Worm (Caenorhabditis elegans) whole organism, L2 larva: ENCODE measurements around the gene bgnt-1.4.

Experiments used
- C34F6.9 ChIP-seq: fragments of 150-350 bp; optimal IDR thresholded peaks from 2 replicates; lab custom pipeline; 2014; ENCODE audit warnings: missing biosample characterization, missing genetic modification characterization
- R02D3.7 ChIP-seq: fragments of 150-350 bp; optimal IDR thresholded peaks from 2 replicates; lab custom pipeline; 2014; ENCODE audit warnings: missing biosample characterization, missing genetic modification characterization
- Y55F3AM.14 ChIP-seq: fragments of 200-800 bp; sonication (Bioruptor generic); optimal IDR thresholded peaks from 2 replicates; lab custom pipeline; 2018; ENCODE audit warnings: mild to moderate bottlenecking, missing genetic modification characterization, missing compliant biosample characterization
- ZK546.5 ChIP-seq: sonication (generic microtip); optimal IDR thresholded peaks from 2 replicates; lab custom pipeline; 2017; ENCODE audit warnings: missing biosample characterization, missing genetic modification characterization
- alr-1 ChIP-seq: fragments of 150-350 bp; optimal IDR thresholded peaks from 2 replicates; lab custom pipeline; 2014; ENCODE audit warnings: missing biosample characterization, missing genetic modification characterization
- aly-2 ChIP-seq: fragments of 150-350 bp; optimal IDR thresholded peaks from 2 replicates; lab custom pipeline; 2014; ENCODE audit warnings: missing biosample characterization, missing genetic modification characterization
- ama-1 ChIP-seq: fragments of 150-350 bp; optimal IDR thresholded peaks from 2 replicates; lab custom pipeline; 2018; ENCODE audit warnings: inconsistent platforms
- blmp-1 ChIP-seq: sonication (generic microtip); optimal IDR thresholded peaks from 2 replicates; lab custom pipeline; 2017; ENCODE audit warnings: missing genetic modification characterization, mild to moderate bottlenecking, missing compliant biosample characterization, antibody characterized with exemption, moderate library complexity; ENCODE audit not compliant: insufficient read depth
- ceh-16 ChIP-seq: fragments of 150-350 bp; optimal IDR thresholded peaks from 2 replicates; lab custom pipeline; 2014; ENCODE audit warnings: missing biosample characterization, missing genetic modification characterization
- crh-2 ChIP-seq: sonication (generic microtip); optimal IDR thresholded peaks from 2 replicates; lab custom pipeline; 2017; ENCODE audit warnings: missing biosample characterization, missing genetic modification characterization
- dmd-4 ChIP-seq: sonication (generic microtip); optimal IDR thresholded peaks from 2 replicates; lab custom pipeline; 2017; ENCODE audit warnings: missing biosample characterization, missing genetic modification characterization
- egl-27 ChIP-seq: sonication (generic microtip); optimal IDR thresholded peaks from 3 replicates; lab custom pipeline; 2017; ENCODE audit warnings: missing biosample characterization, missing genetic modification reagents, missing genetic modification characterization
- elt-1 ChIP-seq: fragments of 150-350 bp; optimal IDR thresholded peaks from 2 replicates; lab custom pipeline; 2014; ENCODE audit warnings: missing biosample characterization, missing genetic modification characterization
- elt-3 ChIP-seq: sonication (generic microtip); optimal IDR thresholded peaks from 2 replicates; lab custom pipeline; 2017; ENCODE audit warnings: missing biosample characterization, missing genetic modification characterization
- fos-1 ChIP-seq: fragments of 150-350 bp; optimal IDR thresholded peaks from 2 replicates; lab custom pipeline; 2014; ENCODE audit warnings: missing biosample characterization, missing genetic modification characterization
- gmeb-1 ChIP-seq: fragments of 150-350 bp; optimal IDR thresholded peaks from 2 replicates; lab custom pipeline; 2014; ENCODE audit warnings: missing biosample characterization, missing genetic modification characterization
- lin-39 ChIP-seq: fragments of 150-350 bp; optimal IDR thresholded peaks from 2 replicates; lab custom pipeline; 2014; ENCODE audit warnings: missing biosample characterization, missing genetic modification reagents, missing genetic modification characterization
- lsy-2 ChIP-seq, 2 experiments: fragments of 150-350 bp in 1 of 2; sonication (generic microtip) in 1 of 2; optimal IDR thresholded peaks; 2 replicates each; lab custom pipeline; 2014 to 2017; ENCODE audit warnings: missing biosample characterization in 2 of 2, missing genetic modification characterization in 2 of 2
- mab-5 ChIP-seq: fragments of 150-350 bp; optimal IDR thresholded peaks from 2 replicates; lab custom pipeline; 2014; ENCODE audit warnings: missing biosample characterization, missing genetic modification characterization
- mbf-1 ChIP-seq: sonication (generic microtip); optimal IDR thresholded peaks from 2 replicates; lab custom pipeline; 2017; ENCODE audit warnings: missing biosample characterization, missing genetic modification characterization
- mdl-1 ChIP-seq, 2 experiments: fragments of 150-350 bp in 1 of 2; sonication (generic microtip) in 1 of 2; optimal IDR thresholded peaks; 2 replicates each; lab custom pipeline; 2017; ENCODE audit warnings: missing biosample characterization in 2 of 2, missing genetic modification characterization in 2 of 2
- nhr-10 ChIP-seq: sonication (generic microtip); optimal IDR thresholded peaks from 2 replicates; lab custom pipeline; 2017; ENCODE audit warnings: missing biosample characterization, missing genetic modification characterization
- nhr-11 ChIP-seq: fragments of 150-350 bp; optimal IDR thresholded peaks from 2 replicates; lab custom pipeline; 2014; ENCODE audit warnings: missing biosample characterization, missing genetic modification characterization
- nhr-12 ChIP-seq: fragments of 150-350 bp; optimal IDR thresholded peaks from 2 replicates; lab custom pipeline; 2014; ENCODE audit warnings: missing biosample characterization, missing genetic modification characterization
- nhr-129 ChIP-seq: fragments of 150-350 bp; optimal IDR thresholded peaks from 2 replicates; lab custom pipeline; 2014; ENCODE audit warnings: missing biosample characterization, missing genetic modification characterization
- nhr-21 ChIP-seq: fragments of 150-350 bp; optimal IDR thresholded peaks from 2 replicates; lab custom pipeline; 2014; ENCODE audit warnings: missing biosample characterization, missing genetic modification characterization
- nhr-25 ChIP-seq: fragments of 150-350 bp; sonication (generic microtip); optimal IDR thresholded peaks from 3 replicates; lab custom pipeline; 2014; ENCODE audit warnings: missing biosample characterization, missing genetic modification characterization
- nhr-6 ChIP-seq: fragments of 150-350 bp; optimal IDR thresholded peaks from 2 replicates; lab custom pipeline; 2014; ENCODE audit warnings: missing biosample characterization, missing genetic modification characterization
- peb-1 ChIP-seq: fragments of 150-350 bp; optimal IDR thresholded peaks from 2 replicates; lab custom pipeline; 2014; ENCODE audit warnings: missing biosample characterization, missing genetic modification characterization
- sem-4 ChIP-seq: fragments of 150-350 bp; optimal IDR thresholded peaks from 2 replicates; lab custom pipeline; 2014; ENCODE audit warnings: missing biosample characterization, missing genetic modification reagents, missing genetic modification characterization
- sma-3 ChIP-seq: sonication (generic microtip); optimal IDR thresholded peaks from 2 replicates; lab custom pipeline; 2016; ENCODE audit warnings: missing genetic modification reagents, missing genetic modification characterization, missing compliant biosample characterization
- sma-9 ChIP-seq, 2 experiments: fragments of 150-350 bp in 1 of 2; sonication (generic microtip) in 1 of 2; optimal IDR thresholded peaks; 2 replicates each; lab custom pipeline; 2014 to 2016; ENCODE audit warnings: missing genetic modification characterization in 2 of 2, mild to moderate bottlenecking in 1 of 2, missing biosample characterization in 1 of 2, missing compliant biosample characterization in 1 of 2, missing genetic modification reagents in 1 of 2, moderate library complexity in 1 of 2
- snpc-4 ChIP-seq: fragments of 150-350 bp; optimal IDR thresholded peaks from 2 replicates; lab custom pipeline; 2014; ENCODE audit warnings: missing biosample characterization, missing genetic modification characterization
- unc-39 ChIP-seq: fragments of 150-350 bp; optimal IDR thresholded peaks from 2 replicates; lab custom pipeline; 2014; ENCODE audit warnings: missing biosample characterization, missing genetic modification characterization
- unc-62 ChIP-seq: fragments of 150-350 bp; optimal IDR thresholded peaks from 2 replicates; lab custom pipeline; 2014; ENCODE audit warnings: missing biosample characterization, missing genetic modification reagents, missing genetic modification characterization
- zag-1 ChIP-seq: fragments of 150-350 bp; optimal IDR thresholded peaks from 2 replicates; lab custom pipeline; 2014; ENCODE audit warnings: missing biosample characterization, missing genetic modification characterization
- ztf-1 ChIP-seq: fragments of 200-800 bp; sonication (Bioruptor generic); conservative IDR thresholded peaks from 2 replicates; pipeline ENCODE4 v1.3.6; 2022; ENCODE audit warnings: missing genetic modification characterization, missing compliant biosample characterization
- ztf-4 ChIP-seq: fragments of 150-350 bp; optimal IDR thresholded peaks from 2 replicates; lab custom pipeline; 2014; ENCODE audit warnings: missing biosample characterization, missing genetic modification characterization

bgnt-1.4 gene

DNA sequence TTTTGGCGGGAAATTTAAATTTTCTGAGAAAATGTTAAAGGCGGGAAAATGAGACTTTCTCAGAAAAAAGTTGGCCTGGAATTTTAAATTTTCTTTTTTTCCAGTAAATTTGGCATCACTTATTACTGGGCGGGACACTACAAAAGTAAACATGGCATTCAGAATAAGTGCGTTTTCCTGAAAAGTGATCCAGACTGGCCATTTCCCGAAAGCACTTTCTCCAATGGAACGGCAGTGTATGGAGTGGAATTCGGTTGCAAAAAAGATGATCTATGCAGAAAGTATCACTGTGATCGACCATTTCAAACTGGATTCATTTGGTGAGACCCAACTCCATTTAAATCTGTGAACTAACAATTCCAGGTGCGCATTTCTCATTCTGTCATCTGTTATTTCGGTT, 27.1 kb downstream of the bgnt-1.4 start:
- TF ChIP-seq alr-1 (tag; lab: Kevin White, UChicago) (no peak), sma-3 (GFP tag; lab: Kevin White, UChicago) (no peak), snpc-4 (no peak), ZK546.5 (tag; lab: Kevin White, UChicago) (no peak), sem-4 (tag; lab: Kevin White, UChicago) (no peak), nhr-21 (no peak), mbf-1 (tag; lab: Kevin White, UChicago) (no peak), sma-9 (GFP tag; optimal IDR thresholded peaks at IDR 0.05; lab: Kevin White, UChicago) (no peak), sma-9 (tag; optimal IDR thresholded peaks at IDR 0.05; lab: Kevin White, UChicago) (no peak), dmd-4 (tag; lab: Kevin White, UChicago) (no peak), unc-39 (no peak), nhr-10 (tag; lab: Kevin White, UChicago) (no peak), nhr-129 (tag; lab: Kevin White, UChicago) (no peak), ama-1 (lab: Kevin White, UChicago) (no peak), mdl-1 (tag; optimal IDR thresholded peaks at IDR 0.05; lab: Kevin White, UChicago) (no peak), ceh-16 (tag; lab: Kevin White, UChicago) (no peak), nhr-11 (tag; lab: Kevin White, UChicago) (no peak), ztf-1 (GFP tag; lab: Robert Waterston, UW) (no peak), nhr-6 (no peak), nhr-12 (tag; lab: Kevin White, UChicago) (no peak), mab-5 (tag; lab: Kevin White, UChicago) (no peak)

DNA sequence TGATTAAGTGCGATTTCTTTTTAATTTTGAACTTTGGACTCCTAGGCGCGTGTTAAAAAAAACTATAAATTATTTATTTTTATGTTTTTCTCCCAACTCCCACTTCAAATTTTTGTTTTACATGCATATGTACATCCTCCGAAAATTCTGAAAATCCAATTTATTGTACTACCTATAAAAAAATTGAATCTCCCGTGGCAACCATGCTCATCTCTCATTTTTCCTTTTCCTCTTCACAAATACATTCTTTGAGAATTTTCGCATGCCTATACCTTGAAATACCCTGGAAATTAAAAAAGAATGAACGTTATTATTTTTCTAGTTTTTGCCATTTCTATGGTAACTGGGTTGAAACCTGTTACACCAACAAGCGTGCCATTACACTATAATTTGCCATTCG, 28.0 kb downstream of the bgnt-1.4 start, which contains the start of gene R02F11.10:
TSS of gene R02F11.10 (plus strand) at position 301 of the 400 bp plus-strand sequence.
- no peak for TF ChIP-seq ama-1 (lab: Kevin White, UChicago)
- no peak for TF ChIP-seq blmp-1 (tag; lab: Kevin White, UChicago)
- no peak for TF ChIP-seq elt-1
- TF ChIP-seq unc-39 = no peak
- TF ChIP-seq Y55F3AM.14 (GFP tag; lab: Kevin White, UChicago) = no peak
- TF ChIP-seq, all 48 proteins: peak for 0

DNA sequence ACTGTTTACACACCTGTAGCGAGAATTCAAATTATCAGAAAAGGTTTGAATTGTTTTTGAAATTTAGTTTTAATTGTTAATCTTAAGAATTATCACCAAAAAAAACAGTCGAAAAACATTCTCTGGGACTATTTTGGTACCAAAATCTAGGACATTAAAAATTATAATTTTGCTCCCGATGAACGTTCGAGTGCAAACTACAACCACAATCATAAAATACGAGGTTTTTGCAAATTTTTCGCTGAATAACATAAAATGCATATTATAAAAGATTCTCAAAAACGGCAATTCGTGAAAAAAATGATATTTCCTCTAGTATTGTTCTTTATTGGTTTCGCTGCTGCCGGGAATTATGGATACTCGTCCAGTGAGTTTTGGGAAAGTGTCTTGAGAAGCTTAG, 29.6 kb downstream of the bgnt-1.4 start, which contains the start of gene R02F11.12:
TSS of gene R02F11.12 (plus strand) at position 301 of the 400 bp plus-strand sequence.
- TF ChIP-seq zag-1 (tag; lab: Kevin White, UChicago) (no peak), peb-1 (tag; lab: Kevin White, UChicago) (no peak), ztf-1 (GFP tag; lab: Robert Waterston, UW) (no peak), nhr-12 (tag; lab: Kevin White, UChicago) (no peak), nhr-25 (no peak), R02D3.7 (tag; lab: Kevin White, UChicago) (no peak), ceh-16 (tag; lab: Kevin White, UChicago) (no peak), crh-2 (tag; lab: Kevin White, UChicago) (no peak), C34F6.9 (tag; lab: Kevin White, UChicago) (no peak), gmeb-1 (tag; lab: Kevin White, UChicago) (no peak), lsy-2 (tag; optimal IDR thresholded peaks at IDR 0.05; lab: Kevin White, UChicago) (no peak), elt-3 (tag; lab: Kevin White, UChicago) (no peak), elt-1 (no peak), sma-9 (GFP tag; optimal IDR thresholded peaks at IDR 0.05; lab: Kevin White, UChicago) (no peak), sma-9 (tag; optimal IDR thresholded peaks at IDR 0.05; lab: Kevin White, UChicago) (no peak), fos-1 (no peak), nhr-10 (tag; lab: Kevin White, UChicago) (no peak), aly-2 (tag; lab: Kevin White, UChicago) (no peak), unc-62 (GFP tag; lab: Kevin White, UChicago) (no peak), lin-39 (tag; lab: Kevin White, UChicago) (no peak)

DNA sequence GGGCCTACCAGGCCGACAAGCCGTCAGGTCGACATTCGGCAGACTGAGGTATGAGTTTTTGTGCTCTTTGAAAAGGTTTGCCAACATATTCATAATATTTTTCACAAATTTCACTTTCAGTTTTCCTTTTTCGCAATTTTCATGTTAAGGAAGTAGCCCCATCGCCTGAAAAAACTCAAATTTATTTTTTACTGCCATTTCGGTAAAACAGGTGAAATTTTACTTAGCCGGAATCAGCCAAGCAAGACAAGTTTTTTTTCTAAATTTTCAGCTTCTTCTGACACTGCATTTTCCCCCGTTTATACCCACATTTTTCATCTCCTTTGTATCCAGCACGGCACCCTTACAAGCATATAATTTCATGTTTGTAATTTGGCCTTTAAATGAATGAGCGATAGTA, 30.8 kb downstream of the bgnt-1.4 start, which contains the start of gene R02F11.11:
TSS of gene R02F11.11 (plus strand) at position 301 of the 400 bp plus-strand sequence.
- TF ChIP-seq ztf-4 (tag; lab: Kevin White, UChicago) (no peak), egl-27 (tag; lab: Kevin White, UChicago) (no peak), aly-2 (tag; lab: Kevin White, UChicago) (no peak)
